Fruit fly (Drosophila melanogaster) whole organism, embryonic: Measurements from ENCODE around the gene mRpL40.

Source experiments
- Awh ChIP-seq: fragments of 200-800 bp; sonication (Bioruptor generic); IDR thresholded peaks from 2 replicates; pipeline ENCODE4, ENCODE4 v1.3.6; 2022; ENCODE audit warnings: missing biosample characterization, missing genetic modification characterization
- Bgb ChIP-seq: fragments of 200-800 bp; sonication (Bioruptor generic); IDR thresholded peaks from 2 replicates; pipeline ENCODE4 v1.3.6; 2022; ENCODE audit warnings: missing biosample characterization, missing genetic modification characterization; ENCODE audit not compliant: partially characterized antibody
- BtbVII ChIP-seq: fragments of 200-800 bp; sonication (Bioruptor generic); optimal IDR thresholded peaks from 3 replicates; lab custom pipeline; 2017; ENCODE audit warnings: missing biosample characterization, mild to moderate bottlenecking, missing genetic modification characterization
- Bteb2 ChIP-seq: fragments of 200-800 bp; sonication (Bioruptor generic); optimal IDR thresholded peaks from 2 replicates; lab custom pipeline; 2016; ENCODE audit warnings: missing biosample characterization, missing genetic modification characterization
- CG10654 ChIP-seq: fragments of 200-800 bp; sonication (Bioruptor generic); optimal IDR thresholded peaks from 2 replicates; lab custom pipeline; 2016; ENCODE audit warnings: missing biosample characterization, missing genetic modification characterization
- CG11456 ChIP-seq: fragments of 200-800 bp; sonication (Bioruptor generic); IDR thresholded peaks from 3 replicates; pipeline ENCODE4 v1.3.6; 2022; ENCODE audit warnings: missing biosample characterization, missing genetic modification characterization
- CG11504 ChIP-seq: fragments of 200-800 bp; sonication (Bioruptor generic); optimal IDR thresholded peaks from 3 replicates; lab custom pipeline; 2019; ENCODE audit warnings: missing biosample characterization, mild to moderate bottlenecking, missing genetic modification characterization, moderate library complexity
- CG12071 ChIP-seq: fragments of 200-800 bp; sonication (Bioruptor generic); optimal IDR thresholded peaks from 3 replicates; lab custom pipeline; 2018; ENCODE audit warnings: missing biosample characterization, mild to moderate bottlenecking, missing genetic modification characterization
- CG12659 ChIP-seq: fragments of 200-800 bp; sonication (Bioruptor generic); optimal IDR thresholded peaks from 3 replicates; lab custom pipeline; 2017; ENCODE audit warnings: mild to moderate bottlenecking, missing biosample characterization, missing genetic modification reagents, missing genetic modification characterization
- CG16815 ChIP-seq: fragments of 200-800 bp; sonication (Bioruptor generic); optimal IDR thresholded peaks from 3 replicates; lab custom pipeline; 2017; ENCODE audit warnings: missing biosample characterization, mild to moderate bottlenecking, missing genetic modification characterization
- CG18011 ChIP-seq: fragments of 200-800 bp; sonication (Bioruptor generic); optimal IDR thresholded peaks from 2 replicates; lab custom pipeline; 2017; ENCODE audit warnings: missing biosample characterization, missing genetic modification characterization, mild to moderate bottlenecking, moderate library complexity, missing genotype
- CG18599 ChIP-seq: fragments of 200-800 bp; sonication (Bioruptor generic); optimal IDR thresholded peaks from 3 replicates; lab custom pipeline; 2017; ENCODE audit warnings: missing biosample characterization, missing genetic modification characterization, mild to moderate bottlenecking, moderate library complexity, missing genetic modification reagents
- CG2889 ChIP-seq: fragments of 200-800 bp; sonication (Bioruptor generic); IDR thresholded peaks from 3 replicates; pipeline ENCODE4 v1.3.6; 2022; ENCODE audit warnings: missing biosample characterization, missing genetic modification characterization
- CG3995 ChIP-seq: fragments of 200-800 bp; sonication (Bioruptor generic); optimal IDR thresholded peaks from 3 replicates; lab custom pipeline; 2016; ENCODE audit warnings: missing biosample characterization, missing genetic modification characterization
- CG4424 ChIP-seq: fragments of 200-800 bp; sonication (Bioruptor generic); optimal IDR thresholded peaks from 3 replicates; lab custom pipeline; 2016; ENCODE audit warnings: missing biosample characterization, missing genetic modification characterization
- CG4854 ChIP-seq: fragments of 200-800 bp; sonication (Bioruptor generic); optimal IDR thresholded peaks from 2 replicates; lab custom pipeline; 2016; ENCODE audit warnings: missing biosample characterization, missing genetic modification characterization, inconsistent platforms
- CG6272 ChIP-seq: fragments of 200-800 bp; sonication (Bioruptor generic); IDR thresholded peaks from 2 replicates; pipeline ENCODE4 v1.3.6; 2022; ENCODE audit warnings: missing biosample characterization, missing genetic modification characterization
- CG6813 ChIP-seq: fragments of 200-800 bp; sonication (Bioruptor generic); optimal IDR thresholded peaks from 2 replicates; lab custom pipeline; 2017; ENCODE audit warnings: missing biosample characterization, missing genetic modification characterization, mild to moderate bottlenecking, moderate library complexity, missing genetic modification reagents
- CG7786 ChIP-seq: fragments of 200-800 bp; sonication (Bioruptor generic); optimal IDR thresholded peaks from 2 replicates; lab custom pipeline; 2016; ENCODE audit warnings: missing biosample characterization, missing genetic modification characterization
- CG8359 ChIP-seq: fragments of 200-800 bp; sonication (Bioruptor generic); optimal IDR thresholded peaks from 2 replicates; lab custom pipeline; 2017; ENCODE audit warnings: missing biosample characterization, mild to moderate bottlenecking, missing genetic modification characterization, borderline replicate concordance
- Elba2 ChIP-seq: fragments of 200-800 bp; sonication (Bioruptor generic); optimal IDR thresholded peaks from 3 replicates; lab custom pipeline; 2016; ENCODE audit warnings: missing biosample characterization, missing genetic modification characterization
- Fer3 ChIP-seq: fragments of 200-800 bp; sonication (Bioruptor generic); optimal IDR thresholded peaks from 2 replicates; lab custom pipeline; 2018; ENCODE audit warnings: missing biosample characterization, mild to moderate bottlenecking, missing genetic modification characterization, moderate library complexity
- Gug ChIP-seq: fragments of 200-800 bp; sonication (Bioruptor generic); IDR thresholded peaks from 4 replicates; pipeline ENCODE4 v1.3.6; 2022; ENCODE audit warnings: missing biosample characterization, missing genetic modification characterization
- Hr3 ChIP-seq: fragments of 200-800 bp; sonication (Bioruptor generic); optimal IDR thresholded peaks from 3 replicates; lab custom pipeline; 2016; ENCODE audit warnings: missing biosample characterization, missing genetic modification characterization
- Hr39 ChIP-seq: fragments of >200 bp; optimal IDR thresholded peaks from 2 replicates; lab custom pipeline; 2017
- Jarid2 ChIP-seq: fragments of 200-800 bp; sonication (Bioruptor generic); optimal IDR thresholded peaks from 3 replicates; lab custom pipeline; 2017; ENCODE audit warnings: mild to moderate bottlenecking, missing biosample characterization, missing genetic modification reagents, missing genetic modification characterization
- Kr ChIP-seq: fragments of 200-800 bp; sonication (Bioruptor generic); optimal IDR thresholded peaks from 2 replicates; lab custom pipeline; 2017; ENCODE audit warnings: missing biosample characterization, mild to moderate bottlenecking, missing genetic modification characterization
- MBD-R2 ChIP-seq: fragments of 200-800 bp; sonication (Bioruptor generic); IDR thresholded peaks from 2 replicates; pipeline ENCODE4 v1.3.6; 2022; ENCODE audit warnings: missing biosample characterization, missing genetic modification characterization
- MTF-1 ChIP-seq: fragments of 200-800 bp; sonication (Bioruptor generic); optimal IDR thresholded peaks from 2 replicates; lab custom pipeline; 2018; ENCODE audit warnings: missing biosample characterization, mild to moderate bottlenecking, missing genetic modification characterization, borderline replicate concordance
- NK7.1 ChIP-seq: fragments of 200-800 bp; sonication (Bioruptor generic); optimal IDR thresholded peaks from 3 replicates; lab custom pipeline; 2016; ENCODE audit warnings: missing biosample characterization, missing genetic modification characterization
- Opbp ChIP-seq: fragments of 200-800 bp; sonication (Bioruptor generic); IDR thresholded peaks from 3 replicates; pipeline ENCODE4 v1.3.6; 2022; ENCODE audit warnings: missing biosample characterization, missing genetic modification characterization; ENCODE audit not compliant: partially characterized antibody
- PHDP ChIP-seq: fragments of 200-800 bp; sonication (Bioruptor generic); optimal IDR thresholded peaks from 3 replicates; lab custom pipeline; 2018; ENCODE audit warnings: missing biosample characterization, mild to moderate bottlenecking, missing genetic modification characterization, moderate library complexity
- Scr ChIP-seq: fragments of 200-800 bp; sonication (Bioruptor generic); IDR thresholded peaks from 2 replicates; pipeline ENCODE4 v1.3.6; 2022; ENCODE audit warnings: missing biosample characterization, missing genetic modification characterization; ENCODE audit not compliant: partially characterized antibody
- Side ChIP-seq: fragments of 200-800 bp; sonication (Bioruptor generic); optimal IDR thresholded peaks from 2 replicates; lab custom pipeline; 2016; ENCODE audit warnings: missing biosample characterization, missing genetic modification characterization
- YL-1 ChIP-seq: fragments of 200-800 bp; sonication (Bioruptor generic); optimal IDR thresholded peaks from 3 replicates; lab custom pipeline; 2017; ENCODE audit warnings: missing biosample characterization, mild to moderate bottlenecking, missing genetic modification characterization
- amos ChIP-seq: fragments of 200-800 bp; sonication (Bioruptor generic); IDR thresholded peaks from 2 replicates; pipeline ENCODE4 v1.3.6; 2022; ENCODE audit warnings: missing biosample characterization, missing genetic modification characterization; ENCODE audit not compliant: partially characterized antibody
- az2 ChIP-seq: fragments of 200-800 bp; sonication (Bioruptor generic); optimal IDR thresholded peaks from 3 replicates; lab custom pipeline; 2016; ENCODE audit warnings: missing biosample characterization, missing genetic modification characterization
- dmrt11E ChIP-seq: fragments of 200-800 bp; sonication (Bioruptor generic); optimal IDR thresholded peaks from 3 replicates; lab custom pipeline; 2018; ENCODE audit warnings: missing biosample characterization, mild to moderate bottlenecking, missing genetic modification characterization, moderate library complexity
- en ChIP-seq: fragments of 200-800 bp; sonication (Bioruptor generic); optimal IDR thresholded peaks from 2 replicates; lab custom pipeline; 2016; ENCODE audit warnings: missing biosample characterization, missing genetic modification characterization
- fd64A ChIP-seq: fragments of 200-800 bp; sonication (Bioruptor generic); optimal IDR thresholded peaks from 3 replicates; lab custom pipeline; 2018; ENCODE audit warnings: missing biosample characterization, mild to moderate bottlenecking, missing genetic modification characterization
- grn ChIP-seq: fragments of 200-800 bp; sonication (Bioruptor generic); optimal IDR thresholded peaks from 3 replicates; lab custom pipeline; 2017; ENCODE audit warnings: missing biosample characterization, missing genetic modification characterization
- hbn ChIP-seq: fragments of 200-800 bp; sonication (Bioruptor generic); IDR thresholded peaks from 2 replicates; pipeline ENCODE4 v1.3.6; 2022; ENCODE audit warnings: missing biosample characterization, missing genetic modification characterization; ENCODE audit not compliant: partially characterized antibody
- org-1 ChIP-seq: fragments of 200-800 bp; sonication (Bioruptor generic); optimal IDR thresholded peaks from 2 replicates; lab custom pipeline; 2017; ENCODE audit warnings: missing biosample characterization, missing genetic modification characterization
- pros ChIP-seq: fragments of 200-800 bp; sonication (Bioruptor generic); optimal IDR thresholded peaks from 3 replicates; lab custom pipeline; 2019; ENCODE audit warnings: missing biosample characterization, mild to moderate bottlenecking, missing genetic modification characterization, moderate library complexity
- seq ChIP-seq: fragments of 200-800 bp; sonication (Bioruptor generic); IDR thresholded peaks from 2 replicates; pipeline ENCODE4 v1.3.6; 2022; ENCODE audit warnings: missing biosample characterization, missing genetic modification characterization
- slou ChIP-seq: fragments of 200-800 bp; sonication (Bioruptor generic); optimal IDR thresholded peaks from 3 replicates; lab custom pipeline; 2016; ENCODE audit warnings: missing biosample characterization, missing genetic modification characterization
- tap ChIP-seq: fragments of 200-800 bp; optimal IDR thresholded peaks from 3 replicates; lab custom pipeline; 2019; ENCODE audit warnings: missing biosample characterization, mild to moderate bottlenecking, missing genetic modification characterization, moderate library complexity
- tna ChIP-seq: fragments of 200-800 bp; sonication (Bioruptor generic); IDR thresholded peaks from 2 replicates; pipeline ENCODE4 v1.3.6; 2022; ENCODE audit warnings: missing biosample characterization, missing genetic modification characterization; ENCODE audit not compliant: partially characterized antibody
- trem ChIP-seq: fragments of 200-800 bp; optimal IDR thresholded peaks from 3 replicates; lab custom pipeline; 2019; ENCODE audit warnings: missing biosample characterization, mild to moderate bottlenecking, missing genetic modification characterization, moderate library complexity
- vfl ChIP-seq: fragments of 200-800 bp; sonication (Bioruptor generic); optimal IDR thresholded peaks from 2 replicates; lab custom pipeline; 2016; ENCODE audit warnings: missing biosample characterization, missing genetic modification characterization
- wek ChIP-seq: fragments of 200-800 bp; sonication (Bioruptor generic); optimal IDR thresholded peaks from 3 replicates; lab custom pipeline; 2018; ENCODE audit warnings: missing biosample characterization, mild to moderate bottlenecking, missing genetic modification characterization, moderate library complexity

The mRpL40 gene

dm6 chr3R:11368766-11369165 is 39.0 kb upstream of the mRpL40 start (continued):
- TF ChIP-seq en (GFP tag; lab: Kevin White, UChicago), result no peak
- peak; percentile 49 for TF ChIP-seq CG11504 (tag; lab: Kevin White, UChicago)
- no peak for TF ChIP-seq hbn (GFP tag; lab: Robert Waterston, UW)
- no peak for TF ChIP-seq amos
- TF ChIP-seq Gug, result no peak
- TF ChIP-seq wek (GFP tag; lab: Kevin White, UChicago), result no peak
- no peak for TF ChIP-seq Bgb (GFP tag; lab: Robert Waterston, UW)
- no peak for TF ChIP-seq Fer3 (tag; lab: Kevin White, UChicago)
- no peak for TF ChIP-seq Awh (GFP tag; lab: Robert Waterston, UW)
- TF ChIP-seq CG18011, result no peak
- TF ChIP-seq CG6272 (GFP tag; lab: Robert Waterston, UW), result no peak
- peak; percentile 11 for TF ChIP-seq Hr3 (GFP tag; lab: Kevin White, UChicago)
- TF ChIP-seq CG4854 (GFP tag; lab: Kevin White, UChicago), result no peak
- peak; percentile 60 for TF ChIP-seq CG4424 (GFP tag; lab: Kevin White, UChicago)
- no peak for TF ChIP-seq vfl (GFP tag; lab: Kevin White, UChicago)
- no peak for TF ChIP-seq grn (GFP tag; lab: Kevin White, UChicago)
- no peak for TF ChIP-seq tna
- no peak for TF ChIP-seq fd64A (GFP tag; lab: Kevin White, UChicago)
- TF ChIP-seq Opbp (GFP tag; lab: Robert Waterston, UW), result no peak
- TF ChIP-seq CG2889 (GFP tag; lab: Robert Waterston, UW), result no peak
- no peak for TF ChIP-seq MTF-1 (GFP tag; lab: Kevin White, UChicago)
- no peak for TF ChIP-seq CG10654 (GFP tag; lab: Kevin White, UChicago)
- TF ChIP-seq trem, result peak; percentile 68
- TF ChIP-seq Kr (GFP tag; lab: Kevin White, UChicago), result no peak
- no peak for TF ChIP-seq slou (GFP tag; lab: Kevin White, UChicago)
- no peak for TF ChIP-seq CG12659
- TF ChIP-seq CG6813, result peak; percentile 42
- no peak for TF ChIP-seq CG16815 (GFP tag; lab: Kevin White, UChicago)
- no peak for TF ChIP-seq NK7.1 (GFP tag; lab: Kevin White, UChicago)
- peak; percentile 1 for TF ChIP-seq CG18599 (GFP tag; lab: Kevin White, UChicago)
- TF ChIP-seq seq (GFP tag; lab: Robert Waterston, UW), result no peak
- TF ChIP-seq MBD-R2 (GFP tag; lab: Robert Waterston, UW), result no peak
- TF ChIP-seq tap (tag; lab: Kevin White, UChicago), result no peak
- TF ChIP-seq Scr, result no peak
- no peak for TF ChIP-seq YL-1
- TF ChIP-seq CG12071 (GFP tag; lab: Kevin White, UChicago), result no peak
- peak; percentile 17 for TF ChIP-seq CG7786
- TF ChIP-seq Side, result no peak
- TF ChIP-seq az2, result peak; percentile 40
- no peak for TF ChIP-seq Jarid2 (GFP tag; lab: Kevin White, UChicago)
- TF ChIP-seq org-1 (GFP tag; lab: Kevin White, UChicago), result peak; percentile 5
- TF ChIP-seq Elba2 (GFP tag; lab: Kevin White, UChicago), result peak; percentile 27
- peak; percentile 48 for TF ChIP-seq CG8359 (GFP tag; lab: Kevin White, UChicago)
- no peak for TF ChIP-seq CG3995 (GFP tag; lab: Kevin White, UChicago)
- TF ChIP-seq dmrt11E (tag; lab: Kevin White, UChicago), result peak; percentile 93
- TF ChIP-seq CG11456 (GFP tag; lab: Robert Waterston, UW), result no peak
- no peak for TF ChIP-seq Hr39 (lab: Kevin White, UChicago)
- TF ChIP-seq Bteb2, result no peak
- no peak for TF ChIP-seq BtbVII (GFP tag; lab: Kevin White, UChicago)
- peak; percentile 40 for TF ChIP-seq pros (GFP tag; lab: Kevin White, UChicago)
- TF ChIP-seq PHDP, result no peak
